Fruit fly (Drosophila melanogaster) whole organism, embryonic: Measurements from ENCODE around the gene Shawn.
A peak's percentile ranks its signal among the peaks of the same experiment; 100 is the strongest.

Source experiments
- Abd-B ChIP-seq: fragments of 200-800 bp; sonication (Bioruptor generic); optimal IDR thresholded peaks from 2 replicates; lab custom pipeline; 2018; ENCODE audit warnings: missing biosample characterization, mild to moderate bottlenecking, missing genetic modification characterization, moderate library complexity
- Asciz ChIP-seq: fragments of 200-800 bp; sonication (Bioruptor generic); optimal IDR thresholded peaks from 2 replicates; lab custom pipeline; 2017; ENCODE audit warnings: missing biosample characterization, mild to moderate bottlenecking, missing genetic modification characterization, missing genetic modification reagents
- CG10462 ChIP-seq: fragments of 200-800 bp; sonication (Bioruptor generic); optimal IDR thresholded peaks from 2 replicates; lab custom pipeline; 2016; ENCODE audit warnings: missing biosample characterization, missing genetic modification characterization
- CG10959 ChIP-seq: fragments of 200-800 bp; sonication (Bioruptor generic); IDR thresholded peaks from 2 replicates; pipeline ENCODE4 v1.3.6; 2022; ENCODE audit warnings: missing biosample characterization, missing genetic modification characterization
- CG14050 ChIP-seq: fragments of 200-800 bp; sonication (Bioruptor generic); IDR thresholded peaks from 3 replicates; pipeline ENCODE4 v1.3.6; 2022; ENCODE audit warnings: missing biosample characterization, missing genetic modification characterization
- CG14860 ChIP-seq: fragments of 200-800 bp; sonication (Bioruptor generic); IDR thresholded peaks from 3 replicates; pipeline ENCODE4 v1.3.6; 2022; ENCODE audit warnings: missing biosample characterization, missing genetic modification characterization; ENCODE audit not compliant: partially characterized antibody
- CG14965 ChIP-seq: fragments of 200-800 bp; sonication (Bioruptor generic); optimal IDR thresholded peaks from 2 replicates; lab custom pipeline; 2016; ENCODE audit warnings: missing biosample characterization, missing genetic modification characterization, borderline replicate concordance
- CG17328 ChIP-seq: fragments of 200-800 bp; sonication (Bioruptor generic); IDR thresholded peaks from 2 replicates; pipeline ENCODE4 v1.3.6; 2022; ENCODE audit warnings: missing biosample characterization, missing genetic modification characterization
- CG2116 ChIP-seq: fragments of 200-800 bp; sonication (Bioruptor generic); optimal IDR thresholded peaks from 3 replicates; lab custom pipeline; 2018; ENCODE audit warnings: missing biosample characterization, mild to moderate bottlenecking, missing genetic modification characterization
- CG31365 ChIP-seq: fragments of 200-800 bp; sonication (Bioruptor generic); optimal IDR thresholded peaks from 2 replicates; lab custom pipeline; 2018; ENCODE audit warnings: missing biosample characterization, mild to moderate bottlenecking, missing genetic modification characterization
- CG31388 ChIP-seq: fragments of 200-800 bp; sonication (Bioruptor generic); optimal IDR thresholded peaks from 2 replicates; lab custom pipeline; 2016; ENCODE audit warnings: missing biosample characterization, missing genetic modification characterization
- CG6683 ChIP-seq: fragments of 200-800 bp; sonication (Bioruptor generic); optimal IDR thresholded peaks from 2 replicates; lab custom pipeline; 2017; ENCODE audit warnings: missing biosample characterization, mild to moderate bottlenecking, missing genetic modification characterization, missing genetic modification reagents
- CG6813 ChIP-seq: fragments of 200-800 bp; sonication (Bioruptor generic); optimal IDR thresholded peaks from 2 replicates; lab custom pipeline; 2017; ENCODE audit warnings: missing biosample characterization, missing genetic modification characterization, mild to moderate bottlenecking, moderate library complexity, missing genetic modification reagents
- CG8359 ChIP-seq: fragments of 200-800 bp; sonication (Bioruptor generic); optimal IDR thresholded peaks from 2 replicates; lab custom pipeline; 2017; ENCODE audit warnings: missing biosample characterization, mild to moderate bottlenecking, missing genetic modification characterization, borderline replicate concordance
- CG9609 ChIP-seq: fragments of 200-800 bp; sonication (Bioruptor generic); optimal IDR thresholded peaks from 3 replicates; lab custom pipeline; 2016; ENCODE audit warnings: missing biosample characterization, missing genetic modification characterization
- CG9932 ChIP-seq: fragments of 200-800 bp; sonication (Bioruptor generic); IDR thresholded peaks from 2 replicates; pipeline ENCODE4 v1.3.6; 2022; ENCODE audit warnings: missing biosample characterization, missing genetic modification characterization
- Drgx ChIP-seq: fragments of 200-800 bp; sonication (Bioruptor generic); IDR thresholded peaks from 2 replicates; pipeline ENCODE4 v1.3.6; 2022; ENCODE audit warnings: missing biosample characterization, missing genetic modification characterization
- Fer3 ChIP-seq: fragments of 200-800 bp; sonication (Bioruptor generic); optimal IDR thresholded peaks from 2 replicates; lab custom pipeline; 2018; ENCODE audit warnings: missing biosample characterization, mild to moderate bottlenecking, missing genetic modification characterization, moderate library complexity
- GATAe ChIP-seq: fragments of 200-800 bp; sonication (Bioruptor generic); conservative IDR thresholded peaks from 2 replicates; pipeline ENCODE4 v1.3.6; 2022; ENCODE audit warnings: missing biosample characterization, missing genetic modification characterization
- Mad ChIP-seq: fragments of 200-800 bp; sonication (Bioruptor generic); optimal IDR thresholded peaks from 2 replicates; lab custom pipeline; 2016; ENCODE audit warnings: missing biosample characterization, missing genetic modification characterization
- Med ChIP-seq: fragments of 200-800 bp; sonication (Bioruptor generic); peaks from one replicate; lab custom pipeline; 2016; ENCODE audit warnings: missing biosample characterization, missing genetic modification characterization, mild to moderate bottlenecking, inconsistent platforms, moderate library complexity
- NC2β ChIP-seq: fragments of 200-800 bp; sonication (Bioruptor generic); optimal IDR thresholded peaks from 2 replicates; lab custom pipeline; 2016; ENCODE audit warnings: missing biosample characterization, missing genetic modification characterization
- Sox100B ChIP-seq: fragments of 200-800 bp; sonication (Bioruptor generic); optimal IDR thresholded peaks from 3 replicates; lab custom pipeline; 2018; ENCODE audit warnings: missing biosample characterization, mild to moderate bottlenecking, missing genetic modification characterization
- Trl ChIP-seq, 3 experiments: fragments of >200 bp in 2 of 3; fragments of 200-800 bp in 1 of 3; sonication (Bioruptor generic) in 1 of 3; optimal IDR thresholded peaks; 2 replicates in 1 of 3; 3 replicates in 2 of 3; lab custom pipeline; 2016 to 2017; ENCODE audit warnings: missing biosample characterization in 1 of 3, missing genetic modification characterization in 1 of 3
- Xbp1 ChIP-seq: fragments of 200-800 bp; sonication (Bioruptor generic); optimal IDR thresholded peaks from 3 replicates; lab custom pipeline; 2016; ENCODE audit warnings: missing biosample characterization, mild to moderate bottlenecking, missing genetic modification characterization
- abd-A ChIP-seq: fragments of 200-800 bp; sonication (Bioruptor generic); optimal IDR thresholded peaks from 3 replicates; lab custom pipeline; 2019; ENCODE audit warnings: missing biosample characterization, mild to moderate bottlenecking, missing genetic modification characterization, moderate library complexity
- cg ChIP-seq: fragments of 200-800 bp; sonication (Bioruptor generic); optimal IDR thresholded peaks from 3 replicates; lab custom pipeline; 2019; ENCODE audit warnings: missing biosample characterization, mild to moderate bottlenecking, missing genetic modification characterization, moderate library complexity
- ci ChIP-seq: fragments of 200-800 bp; sonication (Bioruptor generic); IDR thresholded peaks from 3 replicates; pipeline ENCODE4 v1.3.6; 2022; ENCODE audit warnings: missing biosample characterization, missing genetic modification characterization
- croc ChIP-seq: fragments of 200-800 bp; sonication (Bioruptor generic); conservative IDR thresholded peaks from 3 replicates; pipeline ENCODE4 v1.3.6; 2022; ENCODE audit warnings: missing biosample characterization, missing genetic modification characterization
- dan ChIP-seq: fragments of 200-800 bp; sonication (Bioruptor generic); IDR thresholded peaks from 2 replicates; pipeline ENCODE4 v1.3.6; 2022; ENCODE audit warnings: missing biosample characterization, missing genetic modification characterization
- emc ChIP-seq: fragments of 200-800 bp; sonication (Bioruptor generic); optimal IDR thresholded peaks from 2 replicates; lab custom pipeline; 2016; ENCODE audit warnings: missing biosample characterization, missing genetic modification characterization
- fd3F ChIP-seq: fragments of 200-800 bp; sonication (Bioruptor generic); optimal IDR thresholded peaks from 2 replicates; lab custom pipeline; 2018; ENCODE audit warnings: missing biosample characterization, mild to moderate bottlenecking, missing genetic modification characterization, moderate library complexity
- fd96Cb ChIP-seq: fragments of 200-800 bp; sonication (Bioruptor generic); optimal IDR thresholded peaks from 2 replicates; lab custom pipeline; 2018; ENCODE audit warnings: missing biosample characterization, mild to moderate bottlenecking, missing genetic modification characterization, moderate library complexity
- gem ChIP-seq: fragments of 200-800 bp; sonication (Bioruptor generic); optimal IDR thresholded peaks from 2 replicates; lab custom pipeline; 2019; ENCODE audit warnings: missing biosample characterization, mild to moderate bottlenecking, missing genetic modification characterization, moderate library complexity
- gro ChIP-seq: fragments of 200-800 bp; sonication (Bioruptor generic); optimal IDR thresholded peaks from 2 replicates; lab custom pipeline; 2016; ENCODE audit warnings: missing biosample characterization, missing genetic modification characterization
- lab ChIP-seq: fragments of 200-800 bp; sonication (Bioruptor generic); optimal IDR thresholded peaks from 3 replicates; lab custom pipeline; 2017; ENCODE audit warnings: missing biosample characterization, missing genetic modification characterization, mild to moderate bottlenecking, moderate library complexity, missing genetic modification reagents
- nmo ChIP-seq: fragments of 200-800 bp; sonication (Bioruptor generic); optimal IDR thresholded peaks from 2 replicates; lab custom pipeline; 2018; ENCODE audit warnings: missing biosample characterization, mild to moderate bottlenecking, missing genetic modification characterization, moderate library complexity
- org-1 ChIP-seq: fragments of 200-800 bp; sonication (Bioruptor generic); optimal IDR thresholded peaks from 2 replicates; lab custom pipeline; 2017; ENCODE audit warnings: missing biosample characterization, missing genetic modification characterization
- pan ChIP-seq, 4 experiments: fragments of >200 bp in 3 of 4; fragments of 200-800 bp in 1 of 4; sonication (Bioruptor generic) in 1 of 4; optimal IDR thresholded peaks in 3 of 4; IDR thresholded peaks in 1 of 4; 2 replicates each; pipeline versions ENCODE4 v1.3.6 to Lab custom; 2017 to 2022; ENCODE audit warnings: missing biosample characterization in 2 of 4, missing genetic modification characterization in 2 of 4, mixed read lengths in 1 of 4
- pros ChIP-seq: fragments of 200-800 bp; sonication (Bioruptor generic); optimal IDR thresholded peaks from 3 replicates; lab custom pipeline; 2019; ENCODE audit warnings: missing biosample characterization, mild to moderate bottlenecking, missing genetic modification characterization, moderate library complexity
- ro ChIP-seq: fragments of 200-800 bp; sonication (Bioruptor generic); IDR thresholded peaks from 2 replicates; pipeline ENCODE4 v1.3.6; 2022; ENCODE audit warnings: missing biosample characterization, missing genetic modification characterization
- seq ChIP-seq: fragments of 200-800 bp; sonication (Bioruptor generic); IDR thresholded peaks from 2 replicates; pipeline ENCODE4 v1.3.6; 2022; ENCODE audit warnings: missing biosample characterization, missing genetic modification characterization
- shn ChIP-seq: fragments of 200-800 bp; sonication (Bioruptor generic); optimal IDR thresholded peaks from 3 replicates; lab custom pipeline; 2016; ENCODE audit warnings: missing biosample characterization, missing genetic modification characterization
- ssp ChIP-seq: fragments of 200-800 bp; sonication (Bioruptor generic); IDR thresholded peaks from 2 replicates; pipeline ENCODE4 v1.3.6; 2022; ENCODE audit warnings: missing biosample characterization, missing genetic modification characterization
- tin ChIP-seq: fragments of 200-800 bp; sonication (Bioruptor generic); optimal IDR thresholded peaks from 3 replicates; lab custom pipeline; 2016; ENCODE audit warnings: missing biosample characterization, missing genetic modification characterization
- tll ChIP-seq, 2 experiments: fragments of 200-800 bp in 1 of 2; fragments of >200 bp in 1 of 2; sonication (Bioruptor generic) in 1 of 2; optimal IDR thresholded peaks; 2 replicates each; lab custom pipeline; 2017 to 2019; ENCODE audit warnings: missing biosample characterization in 2 of 2, missing genetic modification characterization in 2 of 2, mild to moderate bottlenecking in 1 of 2, moderate library complexity in 1 of 2
- tx ChIP-seq: fragments of 200-800 bp; sonication (Bioruptor generic); optimal IDR thresholded peaks from 2 replicates; lab custom pipeline; 2016; ENCODE audit warnings: missing biosample characterization, missing genetic modification characterization
- wor ChIP-seq: fragments of 200-800 bp; sonication (Bioruptor generic); IDR thresholded peaks from 2 replicates; pipeline ENCODE4 v1.3.6; 2022; ENCODE audit warnings: missing biosample characterization, missing genetic modification characterization
- z ChIP-seq: fragments of 200-800 bp; sonication (Bioruptor generic); IDR thresholded peaks from 3 replicates; pipeline ENCODE4 v1.3.6; 2022; ENCODE audit warnings: missing biosample characterization, missing genetic modification characterization

The Shawn gene

DNA sequence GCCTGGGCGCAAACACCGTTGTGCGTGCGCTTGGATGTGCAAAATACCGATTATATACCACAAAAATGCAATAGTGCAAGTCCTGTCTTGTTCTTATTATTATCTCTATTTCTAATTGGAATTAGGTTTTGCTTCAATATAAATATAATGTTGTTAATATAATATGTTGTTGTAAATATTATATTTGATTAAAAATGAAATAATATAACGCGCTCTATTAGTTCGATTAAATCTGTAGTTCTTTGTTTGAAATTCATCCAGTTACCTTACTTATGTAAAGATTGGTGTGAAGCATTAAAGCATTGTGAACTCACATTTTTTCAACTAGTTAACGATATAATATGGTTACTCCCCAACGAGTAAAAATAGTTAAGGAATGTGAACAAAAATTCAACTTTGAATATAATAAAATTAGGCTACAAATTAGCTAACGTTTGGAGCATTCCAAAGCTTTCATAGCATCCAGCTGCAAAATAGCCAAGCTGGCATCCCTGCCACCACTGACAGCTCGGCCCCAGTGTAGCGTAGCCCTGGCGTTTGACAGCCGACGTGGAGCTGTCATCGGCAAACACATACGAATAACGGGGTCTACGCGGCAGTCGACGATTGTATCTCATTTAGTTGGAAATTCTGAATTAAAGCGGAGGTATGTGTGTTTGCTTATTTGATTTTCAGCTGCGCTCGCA, 31.6 kb downstream of the Shawn start, which contains the start of the genes CG12237 and Sec61gamma (continued):
- no peak for TF ChIP-seq org-1 (GFP tag; lab: Kevin White, UChicago)
- peak; percentile 33 for TF ChIP-seq nmo (GFP tag; lab: Kevin White, UChicago)
- TF ChIP-seq seq (GFP tag; lab: Robert Waterston, UW) = no peak
- no peak for TF ChIP-seq CG14050
- TF ChIP-seq ci (GFP tag; lab: Robert Waterston, UW) = peak; percentile 74
- TF ChIP-seq ssp (GFP tag; lab: Robert Waterston, UW) = peak; percentile 30
- no peak for TF ChIP-seq ro
- no peak for TF ChIP-seq shn (GFP tag; lab: Kevin White, UChicago)
- TF ChIP-seq tll (GFP tag; optimal IDR thresholded peaks at IDR 0.05; lab: Kevin White, UChicago) = no peak
- TF ChIP-seq gro (GFP tag; lab: Kevin White, UChicago) = peak; percentile 26
- no peak for TF ChIP-seq pros
- TF ChIP-seq CG31365 = no peak
- peak; percentile 58 for TF ChIP-seq Xbp1
- TF ChIP-seq CG14860 (GFP tag; lab: Robert Waterston, UW) = no peak
- no peak for TF ChIP-seq dan (GFP tag; lab: Robert Waterston, UW)
- TF ChIP-seq lab = no peak
- peak; percentile 1 for TF ChIP-seq Fer3
- no peak for TF ChIP-seq CG14965
- no peak for TF ChIP-seq tx (GFP tag; lab: Kevin White, UChicago)
- TF ChIP-seq wor (GFP tag; lab: Robert Waterston, UW) = no peak
- TF ChIP-seq CG2116 (GFP tag; lab: Kevin White, UChicago) = peak; percentile 43
- no peak for TF ChIP-seq CG10959 (GFP tag; lab: Robert Waterston, UW)
- TF ChIP-seq CG6683 (GFP tag; lab: Kevin White, UChicago) = no peak
- TF ChIP-seq gem (tag; lab: Kevin White, UChicago) = no peak
- no peak for TF ChIP-seq pan (optimal IDR thresholded peaks at IDR 0.05; lab: Kevin White, UChicago)
- no peak for TF ChIP-seq pan (GFP tag; optimal IDR thresholded peaks at IDR 0.05 in 1 of 2, IDR thresholded peaks at IDR 0.05 in 1 of 2)
- TF ChIP-seq Drgx (GFP tag; lab: Robert Waterston, UW) = no peak
- peak; percentile 12 for TF ChIP-seq CG10462 (GFP tag; lab: Kevin White, UChicago)
- TF ChIP-seq z = no peak
- peak; percentile 9 for TF ChIP-seq Mad (GFP tag; lab: Kevin White, UChicago)
- no peak for TF ChIP-seq CG17328 (GFP tag; lab: Robert Waterston, UW)
- TF ChIP-seq Trl (optimal IDR thresholded peaks at IDR 0.05; lab: Kevin White, UChicago) = no peak
- peak; percentile 18 for TF ChIP-seq Trl (GFP tag; optimal IDR thresholded peaks at IDR 0.05; lab: Kevin White, UChicago)
- TF ChIP-seq CG9932 (GFP tag; lab: Robert Waterston, UW) = peak; percentile 53; the same call in 1 of the 2 replicates
- no peak for TF ChIP-seq fd96Cb
- TF ChIP-seq NC2β = peak; percentile 53
- no peak for TF ChIP-seq GATAe (GFP tag; lab: Robert Waterston, UW)
- peak; percentile 88 for TF ChIP-seq Med (GFP tag; lab: Kevin White, UChicago)
- no peak for TF ChIP-seq fd3F (GFP tag; lab: Kevin White, UChicago)
- no peak for TF ChIP-seq CG31388 (GFP tag; lab: Kevin White, UChicago)
- TF ChIP-seq emc (GFP tag; lab: Kevin White, UChicago) = no peak
- TF ChIP-seq tin (GFP tag; lab: Kevin White, UChicago) = no peak
- TF ChIP-seq CG8359 = no peak
- TF ChIP-seq CG6813 (GFP tag; lab: Kevin White, UChicago) = no peak
- TF ChIP-seq croc = no peak
- TF ChIP-seq Asciz (GFP tag; lab: Kevin White, UChicago) = no peak
- TF ChIP-seq CG9609 (GFP tag; lab: Kevin White, UChicago) = peak; percentile 24
- peak; percentile 36 for TF ChIP-seq cg (GFP tag; lab: Kevin White, UChicago)
- no peak for TF ChIP-seq Sox100B (GFP tag; lab: Kevin White, UChicago)
- no peak for TF ChIP-seq Abd-B (GFP tag; lab: Kevin White, UChicago)
- TF ChIP-seq abd-A (tag; lab: Kevin White, UChicago) = no peak
